Worm (Caenorhabditis elegans): ENCODE measurements around the gene nhr-254.

- no peak for TF ChIP-seq tab-1 (GFP tag; IDR thresholded peaks at IDR 0.05)
- no peak for TF ChIP-seq cog-1 (tag; optimal IDR thresholded peaks at IDR 0.05)
- TF ChIP-seq ref-1 (GFP tag; conservative IDR thresholded peaks at IDR 0.05) = no peak
These were observed 10.6 kb downstream of the nhr-254 start, which contains the start of gene srh-62 for ce11 chrV:403028-403427.
